Fruit fly (Drosophila melanogaster): ENCODE results near the gene slif.
A peak's percentile ranks its signal among the peaks of the same experiment; 100 is the strongest.

The slif gene

DNA sequence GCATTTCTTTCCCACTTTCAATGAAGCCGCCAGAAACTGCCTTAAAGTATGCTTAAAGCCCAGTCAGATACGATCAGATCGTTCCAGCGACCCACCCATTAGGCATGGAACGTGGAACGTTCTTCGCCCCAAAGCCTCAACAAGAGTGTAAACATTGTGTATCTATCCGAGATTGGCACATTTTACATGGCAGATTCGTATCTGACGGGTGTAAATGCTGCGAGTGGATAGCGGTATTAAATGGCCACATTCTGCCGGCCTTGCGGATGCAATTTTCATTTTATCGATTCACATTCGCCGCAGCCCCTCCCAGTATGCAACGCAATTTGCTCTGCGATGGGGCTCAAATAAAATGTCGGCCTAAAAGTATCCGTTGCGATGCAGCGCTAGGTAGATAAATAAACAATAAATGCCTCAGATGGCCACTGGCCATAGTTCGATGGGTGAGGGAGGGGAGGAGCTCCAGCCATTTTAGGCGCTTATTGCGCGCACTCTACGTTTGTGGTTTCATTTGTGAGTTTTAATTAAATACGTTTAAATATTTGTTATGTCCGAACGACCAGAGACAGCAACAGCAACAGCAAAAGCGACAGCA lies 13.9 kb downstream of the slif start:
- TF ChIP-seq Sox14 (GFP tag; optimal IDR thresholded peaks at IDR 0.05) (no peak), fkh (GFP tag; optimal IDR thresholded peaks at IDR 0.05) (peak; percentile 92), Lpt (GFP tag; optimal IDR thresholded peaks at IDR 0.05) (no peak), Eip78C (GFP tag) (peak; percentile 38), Gug (GFP tag; IDR thresholded peaks at IDR 0.05) (no peak), CG31627 (GFP tag; optimal IDR thresholded peaks at IDR 0.05) (no peak), CG7368 (GFP tag; optimal IDR thresholded peaks at IDR 0.05) (no peak), CG11762 (GFP tag; optimal IDR thresholded peaks at IDR 0.05; ENCODE audit: insufficient read depth) (no peak)

DNA sequence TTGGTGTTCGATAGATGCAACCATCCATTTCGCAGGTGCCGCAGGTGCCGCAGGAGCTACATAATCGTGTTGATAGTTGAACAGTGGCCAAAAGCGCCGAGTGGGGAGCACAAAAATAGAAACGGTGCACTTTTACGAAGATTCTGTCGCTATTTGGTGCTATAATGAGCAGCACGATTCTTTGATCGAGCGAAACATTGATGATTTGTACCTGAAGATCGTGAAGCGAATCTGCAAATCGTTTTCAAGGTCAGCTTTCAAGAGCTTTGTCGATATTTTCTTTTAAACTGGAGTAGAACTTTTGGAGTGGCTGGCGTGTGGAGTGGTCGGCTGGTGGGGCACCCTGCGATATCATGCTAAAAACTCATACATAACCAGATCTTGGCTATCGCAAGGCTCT lies 17.6 kb downstream of the slif start, which contains the start of gene CG11131:
CG11131 (plus strand) TSS at position 301 of the 400 bp plus-strand sequence.
- TF ChIP-seq CG6808 (GFP tag; optimal IDR thresholded peaks at IDR 0.05) (no peak), spab (GFP tag; optimal IDR thresholded peaks at IDR 0.05) (no peak), Gug (GFP tag; IDR thresholded peaks at IDR 0.05) (no peak), CG10669 (GFP tag; optimal IDR thresholded peaks at IDR 0.05) (no peak), CG6792 (GFP tag; optimal IDR thresholded peaks at IDR 0.05) (no peak), CG4318 (GFP tag; optimal IDR thresholded peaks at IDR 0.05) (no peak), CG10631 (GFP tag; optimal IDR thresholded peaks at IDR 0.05) (no peak), pdm3 (GFP tag; optimal IDR thresholded peaks at IDR 0.05) (no peak), CG1621 (tag; optimal IDR thresholded peaks at IDR 0.05) (no peak), ss (GFP tag; optimal IDR thresholded peaks at IDR 0.05) (no peak)

DNA sequence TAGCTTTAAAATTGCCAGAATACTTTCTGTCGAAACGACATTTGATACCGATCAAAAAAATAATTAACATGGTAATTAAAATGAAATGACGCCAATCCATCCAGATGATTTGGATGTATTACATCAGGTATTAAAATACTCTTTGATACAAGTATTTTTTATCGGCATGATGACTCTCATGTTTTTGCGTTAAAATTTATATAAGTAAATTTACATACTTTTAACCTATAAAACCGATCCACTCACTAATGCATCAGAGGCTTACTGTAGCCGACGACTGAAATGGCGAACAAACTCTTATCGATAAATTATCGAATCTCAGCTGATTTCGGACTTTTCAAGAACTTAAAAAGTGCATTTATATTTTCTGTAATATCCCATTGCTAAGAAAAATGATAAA lies 20.8 kb downstream of the slif start, which contains the start of gene BoYb:
BoYb (plus strand) TSS at position 301 of the 400 bp plus-strand sequence.
- no peak for TF ChIP-seq svp (GFP tag)
- no peak for TF ChIP-seq CG31627 (GFP tag; optimal IDR thresholded peaks at IDR 0.05)
- TF ChIP-seq Eip75B (GFP tag; optimal IDR thresholded peaks at IDR 0.05) = no peak
- no peak for TF ChIP-seq CG9139 (GFP tag; optimal IDR thresholded peaks at IDR 0.05)
- TF ChIP-seq CG1621 (tag; optimal IDR thresholded peaks at IDR 0.05) = no peak
- no peak for TF ChIP-seq Sox102F (GFP tag; optimal IDR thresholded peaks at IDR 0.05)
- no peak for TF ChIP-seq CG4318 (GFP tag; optimal IDR thresholded peaks at IDR 0.05)

DNA sequence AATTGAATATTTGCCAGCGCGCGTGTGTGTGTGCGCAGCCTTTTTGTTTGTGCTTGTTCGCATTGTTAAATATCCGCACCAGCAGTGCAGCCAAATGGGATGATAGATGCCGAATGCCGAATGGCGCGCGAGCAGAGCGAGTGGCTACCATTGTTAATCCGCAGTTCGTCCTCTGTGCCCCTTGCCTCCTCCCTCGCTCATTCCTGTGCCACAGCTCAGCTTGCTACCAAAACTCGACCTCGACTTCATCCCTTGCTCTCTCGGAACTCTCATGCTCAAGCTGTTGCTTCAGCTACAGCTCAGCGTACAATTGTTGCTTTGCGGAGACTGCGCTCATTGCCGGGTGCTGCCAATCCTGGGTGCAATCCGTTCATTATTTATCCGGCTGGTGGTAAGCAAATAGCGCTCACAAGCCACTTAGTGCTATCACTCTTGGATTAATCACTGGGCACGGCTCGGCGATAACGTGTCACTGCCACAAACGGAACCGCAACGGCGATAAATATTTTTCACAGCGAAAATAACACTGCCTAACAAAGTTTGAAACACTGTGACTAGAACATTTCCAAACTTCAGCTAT lies 28.6 kb downstream of the slif start:
- TF ChIP-seq CG10669 (GFP tag; optimal IDR thresholded peaks at IDR 0.05) = no peak
- TF ChIP-seq Eip78C (GFP tag) = peak; percentile 69
- TF ChIP-seq CG6163 (GFP tag; IDR thresholded peaks at IDR 0.05) = 0 out of 3 replicates have a peak, but pooled peaks have one; percentile 9
- TF ChIP-seq Eip75B (GFP tag; optimal IDR thresholded peaks at IDR 0.05) = no peak
- peak; percentile 70 for TF ChIP-seq svp (GFP tag)
- TF ChIP-seq acj6 (GFP tag; optimal IDR thresholded peaks at IDR 0.05) = no peak

- TF ChIP-seq CG34406 (GFP tag; optimal IDR thresholded peaks at IDR 0.05) (peak; percentile 49), CG3919 (GFP tag; optimal IDR thresholded peaks at IDR 0.05) (peak; percentile 17), CG8119 (GFP tag; IDR thresholded peaks at IDR 0.05) (no peak), CG10631 (GFP tag; optimal IDR thresholded peaks at IDR 0.05) (peak; percentile 61), CG7368 (GFP tag; optimal IDR thresholded peaks at IDR 0.05) (no peak), CG9139 (GFP tag; optimal IDR thresholded peaks at IDR 0.05) (no peak), dac (GFP tag; optimal IDR thresholded peaks at IDR 0.05) (no peak), dsx (GFP tag; optimal IDR thresholded peaks at IDR 0.05; ENCODE audit: poor library complexity, severe bottlenecking) (peak; percentile 45), CG8632 (GFP tag; optimal IDR thresholded peaks at IDR 0.05) (peak; percentile 37), CG11762 (GFP tag; optimal IDR thresholded peaks at IDR 0.05; ENCODE audit: insufficient read depth) (no peak), OdsH (GFP tag; optimal IDR thresholded peaks at IDR 0.05) (peak; percentile 29), CG11294 (GFP tag; IDR thresholded peaks at IDR 0.05) (no peak), CG3032 (tag; optimal IDR thresholded peaks at IDR 0.05) (peak; percentile 65), cyc (GFP tag; optimal IDR thresholded peaks at IDR 0.05) (no peak), CG15336 (GFP tag; IDR thresholded peaks at IDR 0.05) (no peak), svp (GFP tag) (peak; percentile 70), CG8319 (GFP tag; optimal IDR thresholded peaks at IDR 0.05) (no peak), Ets21C (GFP tag; optimal IDR thresholded peaks at IDR 0.05) (no peak), lz (GFP tag; optimal IDR thresholded peaks at IDR 0.05) (peak; percentile 13), CG10669 (GFP tag; optimal IDR thresholded peaks at IDR 0.05) (peak; percentile 49), acj6 (GFP tag; optimal IDR thresholded peaks at IDR 0.05) (peak; percentile 4), Eip93F (GFP tag; optimal IDR thresholded peaks at IDR 0.05) (no peak), pdm3 (GFP tag; optimal IDR thresholded peaks at IDR 0.05) (peak; percentile 30), spab (GFP tag; optimal IDR thresholded peaks at IDR 0.05) (peak; percentile 67), CG6854 (GFP tag; optimal IDR thresholded peaks at IDR 0.05) (no peak), Sox14 (GFP tag; optimal IDR thresholded peaks at IDR 0.05) (peak; percentile 4), vri (GFP tag; optimal IDR thresholded peaks at IDR 0.05) (no peak)
Measured at dm6 chr3L:22909914-22910541, 29.2 kb downstream of the slif start, which contains the start of gene CG12768. Gene CG12768 (plus strand): TSS chr3L:22910491.
